Fruit fly (Drosophila melanogaster) S2 (cell line): ENCODE measurements around the gene MtnE.

Experiments used
- CG8478 ChIP-seq: fragments of >200 bp; optimal IDR thresholded peaks from 2 replicates; lab custom pipeline; 2018
- CTCF ChIP-seq, 2 experiments: fragments of >200 bp; optimal IDR thresholded peaks; 2 replicates each; lab custom pipeline; 2018

dm6 chr3R:20560668-20561226 is 26.2 kb upstream of the MtnE start, which contains the start of gene CG5191:
- TF ChIP-seq CTCF (optimal IDR thresholded peaks at IDR 0.05; lab: Kevin White, UChicago), result no peak
- no peak for TF ChIP-seq CG8478 (lab: Kevin White, UChicago)
